Worm (Caenorhabditis elegans) whole organism, L1 larva: ENCODE data around the gene F02C12.3.
A peak's percentile ranks its signal among the peaks of the same experiment; 100 is the strongest.

Experiments
- C34B4.2 ChIP-seq: sonication (generic microtip); optimal IDR thresholded peaks from 2 replicates; lab custom pipeline; 2017; ENCODE audit warnings: mild to moderate bottlenecking, missing genetic modification characterization, missing compliant biosample characterization
- Y116A8C.19 ChIP-seq: sonication (generic microtip); optimal IDR thresholded peaks from 2 replicates; lab custom pipeline; 2016; ENCODE audit warnings: missing compliant biosample characterization, missing genetic modification characterization, borderline replicate concordance
- alr-1 ChIP-seq: fragments of 200-800 bp; sonication (Bioruptor generic); optimal IDR thresholded peaks from 2 replicates; lab custom pipeline; 2018; ENCODE audit warnings: borderline replicate concordance, mild to moderate bottlenecking, missing genetic modification characterization, missing compliant biosample characterization
- blmp-1 ChIP-seq: fragments of 150-350 bp; optimal IDR thresholded peaks from 2 replicates; lab custom pipeline; 2014; ENCODE audit warnings: missing biosample characterization, missing genetic modification characterization
- ceh-63 ChIP-seq: fragments of 200-800 bp; sonication (Bioruptor generic); optimal IDR thresholded peaks from 2 replicates; lab custom pipeline; 2018; ENCODE audit warnings: mild to moderate bottlenecking, missing genetic modification characterization, missing compliant biosample characterization
- ceh-88 ChIP-seq: fragments of 200-800 bp; sonication (Bioruptor generic); IDR thresholded peaks from 2 replicates; pipeline ENCODE4 v1.3.6; 2022; ENCODE audit warnings: missing genetic modification characterization, missing compliant biosample characterization
- ceh-90 ChIP-seq: sonication (generic microtip); optimal IDR thresholded peaks from 2 replicates; lab custom pipeline; 2016; ENCODE audit warnings: missing genetic modification characterization, missing compliant biosample characterization
- ces-1 ChIP-seq: fragments of 150-350 bp; optimal IDR thresholded peaks from 2 replicates; lab custom pipeline; 2014; ENCODE audit warnings: missing biosample characterization, missing genetic modification reagents, missing genetic modification characterization
- efl-1 ChIP-seq, 4 experiments: fragments of 150-350 bp; optimal IDR thresholded peaks in 3 of 4; peaks in 1 of 4; 1 replicate in 1 of 4; 2 replicates in 3 of 4; lab custom pipeline; 2014; ENCODE audit warnings: missing biosample characterization in 2 of 4, missing genetic modification characterization in 2 of 4, missing genetic modification reagents in 2 of 4
- efl-3 ChIP-seq: fragments of 200-800 bp; sonication (Bioruptor generic); optimal IDR thresholded peaks from 2 replicates; lab custom pipeline; 2018; ENCODE audit warnings: mild to moderate bottlenecking, missing genetic modification characterization, missing compliant biosample characterization
- elt-2 ChIP-seq: sonication (generic microtip); optimal IDR thresholded peaks from 2 replicates; lab custom pipeline; 2016; ENCODE audit warnings: missing genetic modification characterization, mild to moderate bottlenecking, inconsistent platforms, missing compliant biosample characterization, missing genetic modification reagents
- elt-3 ChIP-seq, 6 experiments: fragments of 150-350 bp in 1 of 6; sonication (generic microtip); optimal IDR thresholded peaks; 2 replicates each; lab custom pipeline; 2017 to 2018; ENCODE audit warnings: missing biosample characterization in 6 of 6, missing genetic modification characterization in 6 of 6, inconsistent platforms in 1 of 6
- fkh-4 ChIP-seq: sonication (generic microtip); optimal IDR thresholded peaks from 2 replicates; lab custom pipeline; 2016; ENCODE audit warnings: missing compliant biosample characterization, missing genetic modification characterization, borderline replicate concordance
- fkh-8 ChIP-seq: sonication (generic microtip); optimal IDR thresholded peaks from 2 replicates; lab custom pipeline; 2016; ENCODE audit warnings: mild to moderate bottlenecking, missing genetic modification characterization, missing compliant biosample characterization
- grh-1 ChIP-seq: fragments of 200-800 bp; sonication (Bioruptor generic); IDR thresholded peaks from 2 replicates; pipeline ENCODE4 v1.3.6; 2022; ENCODE audit warnings: missing genetic modification reagents, missing genetic modification characterization, missing compliant biosample characterization
- hlh-17 ChIP-seq: fragments of 200-800 bp; sonication (Bioruptor generic); optimal IDR thresholded peaks from 2 replicates; lab custom pipeline; 2018; ENCODE audit warnings: missing genetic modification characterization, mild to moderate bottlenecking, missing compliant biosample characterization, moderate library complexity, borderline replicate concordance
- irx-1 ChIP-seq: sonication (generic microtip); optimal IDR thresholded peaks from 2 replicates; lab custom pipeline; 2016; ENCODE audit warnings: missing genetic modification characterization, missing compliant biosample characterization
- lin-13 ChIP-seq: fragments of 150-350 bp; optimal IDR thresholded peaks from 2 replicates; lab custom pipeline; 2014; ENCODE audit warnings: missing biosample characterization, missing genetic modification reagents, missing genetic modification characterization
- lin-14 ChIP-seq: fragments of 200-800 bp; sonication (Bioruptor generic); optimal IDR thresholded peaks from 2 replicates; lab custom pipeline; 2018; ENCODE audit warnings: mild to moderate bottlenecking, missing genetic modification characterization, moderate library complexity, missing compliant biosample characterization
- lsy-2 ChIP-seq, 2 experiments: fragments of 150-350 bp; optimal IDR thresholded peaks; 2 replicates each; lab custom pipeline; 2014; ENCODE audit warnings: missing biosample characterization in 2 of 2, missing genetic modification characterization in 2 of 2
- mep-1 ChIP-seq: fragments of 150-350 bp; optimal IDR thresholded peaks from 2 replicates; lab custom pipeline; 2014; ENCODE audit warnings: missing biosample characterization, missing genetic modification characterization
- nhr-11 ChIP-seq: fragments of 150-350 bp; optimal IDR thresholded peaks from 2 replicates; lab custom pipeline; 2014; ENCODE audit warnings: missing biosample characterization, missing genetic modification characterization
- nhr-19 ChIP-seq: fragments of 200-800 bp; sonication (Bioruptor generic); conservative IDR thresholded peaks from 2 replicates; pipeline ENCODE4 v1.3.6; 2022; ENCODE audit warnings: missing genetic modification characterization, missing compliant biosample characterization
- nhr-20 ChIP-seq: sonication (generic microtip); optimal IDR thresholded peaks from 2 replicates; lab custom pipeline; 2016; ENCODE audit warnings: mild to moderate bottlenecking, missing genetic modification characterization, missing compliant biosample characterization
- nhr-237 ChIP-seq: fragments of 150-350 bp; optimal IDR thresholded peaks from 2 replicates; lab custom pipeline; 2014; ENCODE audit warnings: missing biosample characterization, missing genetic modification characterization
- nhr-28 ChIP-seq: fragments of 150-350 bp; optimal IDR thresholded peaks from 2 replicates; lab custom pipeline; 2014; ENCODE audit warnings: missing biosample characterization, missing genetic modification characterization
- nhr-71 ChIP-seq: sonication (generic microtip); optimal IDR thresholded peaks from 2 replicates; lab custom pipeline; 2016; ENCODE audit warnings: mild to moderate bottlenecking, missing genetic modification characterization, moderate library complexity, missing compliant biosample characterization
- nhr-76 ChIP-seq: sonication (generic microtip); optimal IDR thresholded peaks from 2 replicates; lab custom pipeline; 2017; ENCODE audit warnings: missing biosample characterization, missing genetic modification characterization
- nhr-85 ChIP-seq: sonication (generic microtip); peaks from one replicate; lab custom pipeline; 2016; ENCODE audit warnings: missing genetic modification characterization, inconsistent platforms, missing compliant biosample characterization
- pag-3 ChIP-seq: sonication (generic microtip); optimal IDR thresholded peaks from 2 replicates; lab custom pipeline; 2017; ENCODE audit warnings: missing genetic modification characterization, mild to moderate bottlenecking, missing compliant biosample characterization, antibody characterized with exemption, borderline replicate concordance; ENCODE audit not compliant: insufficient read depth
- pax-3 ChIP-seq: fragments of 200-800 bp; sonication (Bioruptor generic); optimal IDR thresholded peaks from 2 replicates; lab custom pipeline; 2018; ENCODE audit warnings: mild to moderate bottlenecking, missing genetic modification characterization, moderate library complexity, missing compliant biosample characterization
- pqm-1 ChIP-seq: sonication (generic microtip); optimal IDR thresholded peaks from 3 replicates; lab custom pipeline; 2017; ENCODE audit warnings: missing biosample characterization, missing genetic modification characterization
- rnt-1 ChIP-seq: sonication (generic microtip); optimal IDR thresholded peaks from 2 replicates; lab custom pipeline; 2016; ENCODE audit warnings: mild to moderate bottlenecking, missing genetic modification characterization, moderate library complexity, missing compliant biosample characterization
- snu-23 ChIP-seq: sonication (generic microtip); optimal IDR thresholded peaks from 2 replicates; lab custom pipeline; 2016; ENCODE audit warnings: missing genetic modification characterization, missing compliant biosample characterization
- sox-4 ChIP-seq: sonication (generic microtip); optimal IDR thresholded peaks from 2 replicates; lab custom pipeline; 2016; ENCODE audit warnings: missing genetic modification characterization, missing compliant biosample characterization
- sptf-1 ChIP-seq: fragments of 150-350 bp; optimal IDR thresholded peaks from 2 replicates; lab custom pipeline; 2014; ENCODE audit warnings: missing biosample characterization, missing genetic modification characterization
- tbx-2 ChIP-seq: sonication (generic microtip); optimal IDR thresholded peaks from 2 replicates; lab custom pipeline; 2016; ENCODE audit warnings: missing genetic modification characterization, missing compliant biosample characterization
- tlp-1 ChIP-seq: fragments of 150-350 bp; optimal IDR thresholded peaks from 2 replicates; lab custom pipeline; 2014; ENCODE audit warnings: missing biosample characterization, missing genetic modification characterization
- unc-30 ChIP-seq: sonication (generic microtip); optimal IDR thresholded peaks from 2 replicates; lab custom pipeline; 2017; ENCODE audit warnings: missing biosample characterization, missing genetic modification characterization
- unc-86 ChIP-seq: sonication (generic microtip); optimal IDR thresholded peaks from 2 replicates; lab custom pipeline; 2016; ENCODE audit warnings: missing genetic modification characterization, missing compliant biosample characterization
- vab-15 ChIP-seq: sonication (generic microtip); optimal IDR thresholded peaks from 2 replicates; lab custom pipeline; 2017; ENCODE audit warnings: missing genotype, mild to moderate bottlenecking, missing genetic modification characterization, missing compliant biosample characterization
- ztf-11 ChIP-seq, 2 experiments: sonication (generic microtip); optimal IDR thresholded peaks; 2 replicates each; lab custom pipeline; 2016 to 2017; ENCODE audit warnings: missing genetic modification characterization in 2 of 2, missing biosample characterization in 1 of 2, missing compliant biosample characterization in 1 of 2

F02C12.3 gene

DNA sequence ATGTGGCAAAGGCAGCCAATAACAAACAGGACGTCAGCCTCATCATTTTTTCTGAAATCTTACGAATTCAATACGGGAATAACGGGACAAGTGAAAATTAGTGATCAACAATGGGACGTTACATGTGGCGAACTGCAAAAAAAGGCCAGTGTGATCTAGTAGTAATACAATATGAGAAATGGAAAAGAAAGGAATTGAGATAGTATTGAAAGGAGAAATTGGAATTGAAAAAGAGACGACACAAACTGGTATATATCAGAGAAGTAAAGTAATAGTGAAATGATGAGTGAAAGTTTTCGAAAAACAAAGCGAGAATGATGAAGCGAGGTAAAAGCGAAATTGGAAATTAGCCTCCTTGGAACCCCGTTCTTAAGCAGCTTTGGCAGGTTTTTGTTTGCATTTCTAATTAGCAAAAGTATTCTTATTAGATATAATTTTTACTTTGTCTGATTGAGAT is 9.2 kb upstream of the F02C12.3 start, which contains the start of gene C49F8.3:
Gene C49F8.3 (minus strand): TSS at position 51 of the 457 bp plus-strand sequence.
- TF ChIP-seq pqm-1 (tag; lab: Kevin White, UChicago) = no peak
- no peak for TF ChIP-seq C34B4.2
- TF ChIP-seq rnt-1 (tag; lab: Kevin White, UChicago) = no peak
- TF ChIP-seq elt-3 (tag; optimal IDR thresholded peaks at IDR 0.05; lab: Kevin White, UChicago) = peak in 1 of 6 experiments; percentile 1
- TF ChIP-seq tbx-2 = no peak
- no peak for TF ChIP-seq nhr-76
- TF ChIP-seq lin-14 = peak; percentile 20
- TF ChIP-seq lsy-2 (tag; optimal IDR thresholded peaks at IDR 0.05; lab: Kevin White, UChicago) = no peak
- TF ChIP-seq pax-3 = no peak
- TF ChIP-seq efl-3 (GFP tag; lab: Kevin White, UChicago) = no peak
- peak; percentile 21 for TF ChIP-seq nhr-71 (tag; lab: Kevin White, UChicago)
- no peak for TF ChIP-seq ceh-88 (GFP tag; lab: Robert Waterston, UW)
- peak; percentile 87 for TF ChIP-seq blmp-1 (tag; lab: Kevin White, UChicago)
- no peak for TF ChIP-seq ceh-90 (tag; lab: Kevin White, UChicago)

DNA sequence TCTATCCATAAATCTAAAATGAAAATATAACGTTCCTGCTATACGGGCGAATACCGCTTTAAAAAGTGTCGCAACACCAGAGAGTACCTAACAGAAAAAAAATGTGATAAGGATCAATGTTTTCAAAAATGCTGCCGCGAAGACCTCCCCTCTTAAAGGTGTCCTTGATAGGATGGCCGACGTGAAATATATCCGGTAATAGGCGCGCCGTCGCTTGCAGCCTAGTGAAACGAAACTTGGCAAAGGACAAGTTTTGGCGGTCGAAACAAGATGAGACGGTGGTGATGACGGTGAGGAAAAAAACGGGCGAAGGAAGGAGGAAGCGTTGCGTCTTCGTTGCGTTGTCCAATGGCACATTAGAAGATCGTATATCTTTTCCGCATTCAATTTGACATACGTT is 7.9 kb upstream of the F02C12.3 start:
- TF ChIP-seq mep-1 (tag; lab: Kevin White, UChicago) = peak; percentile 7
- no peak for TF ChIP-seq hlh-17
- peak in 2 of 6 experiments; percentile 8 to 58 for TF ChIP-seq elt-3 (tag; optimal IDR thresholded peaks at IDR 0.05; lab: Kevin White, UChicago)
- no peak for TF ChIP-seq ztf-11 (tag; optimal IDR thresholded peaks at IDR 0.05; lab: Kevin White, UChicago)
- no peak for TF ChIP-seq elt-2 (tag; lab: Kevin White, UChicago)
- no peak for TF ChIP-seq unc-30 (tag; lab: Kevin White, UChicago)
- no peak for TF ChIP-seq nhr-11 (tag; lab: Kevin White, UChicago)
- peak; percentile 43 for TF ChIP-seq nhr-20
- TF ChIP-seq lin-13 (GFP tag; lab: Kevin White, UChicago) = no peak
- TF ChIP-seq nhr-85 (tag; lab: Kevin White, UChicago) = peak; percentile 89
- TF ChIP-seq snu-23 (GFP tag; lab: Kevin White, UChicago) = peak; percentile 40
- TF ChIP-seq unc-86 (tag; lab: Kevin White, UChicago) = no peak
- no peak for TF ChIP-seq tlp-1
- TF ChIP-seq sox-4 = no peak
- peak; percentile 67 for TF ChIP-seq blmp-1 (tag; lab: Kevin White, UChicago)
- TF ChIP-seq grh-1 (GFP tag; lab: Robert Waterston, UW) = peak; percentile 25; the same call in 1 of the 2 replicates
- no peak for TF ChIP-seq ceh-63 (GFP tag; lab: Kevin White, UChicago)
- no peak for TF ChIP-seq ces-1 (GFP tag; lab: Kevin White, UChicago)
- peak; percentile 77 for TF ChIP-seq lin-14
- no peak for TF ChIP-seq nhr-76
- peak; percentile 22 for TF ChIP-seq nhr-71 (tag; lab: Kevin White, UChicago)
- TF ChIP-seq C34B4.2 = no peak
- TF ChIP-seq pag-3 (tag; lab: Kevin White, UChicago) = peak; percentile 38
- TF ChIP-seq nhr-19 (GFP tag; lab: Robert Waterston, UW) = 0 out of 2 replicates have a peak, but pooled peaks have one; percentile 28

DNA sequence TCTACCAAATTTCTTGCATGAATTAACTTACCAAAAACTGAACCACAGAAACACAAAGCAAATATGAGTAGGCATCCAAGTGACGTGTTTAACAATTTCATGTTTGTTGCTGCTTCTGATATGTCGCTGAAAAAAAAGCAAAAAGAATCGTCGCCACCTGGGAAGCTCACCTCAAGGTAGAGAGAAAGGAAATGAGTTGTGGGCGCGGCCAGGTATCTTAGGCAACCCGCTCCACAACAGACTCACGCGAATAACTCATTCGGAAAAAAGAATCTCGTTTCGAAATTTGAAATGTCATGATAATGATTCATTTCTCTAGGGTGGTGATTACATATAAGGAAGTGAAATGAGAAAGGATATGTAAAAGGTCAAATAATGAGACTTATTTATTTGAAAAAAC is 1.8 kb upstream of the F02C12.3 start, which contains the start of gene irld-2:
Gene irld-2 (minus strand): TSS at position 101 of the 400 bp plus-strand sequence.
- TF ChIP-seq nhr-237 (tag; lab: Kevin White, UChicago) = no peak
- no peak for TF ChIP-seq irx-1 (tag; lab: Kevin White, UChicago)
- no peak for TF ChIP-seq sptf-1 (tag; lab: Kevin White, UChicago)
- no peak for TF ChIP-seq ztf-11 (tag; optimal IDR thresholded peaks at IDR 0.05; lab: Kevin White, UChicago)
- TF ChIP-seq nhr-20 = no peak
- TF ChIP-seq nhr-28 = no peak
- no peak for TF ChIP-seq fkh-4 (tag; lab: Kevin White, UChicago)
- TF ChIP-seq vab-15 (tag; lab: Kevin White, UChicago) = no peak
- TF ChIP-seq alr-1 (tag; lab: Kevin White, UChicago) = no peak
- no peak for TF ChIP-seq efl-1 (optimal IDR thresholded peaks at IDR 0.05; lab: Kevin White, UChicago)
- TF ChIP-seq efl-1 (GFP tag; optimal IDR thresholded peaks at IDR 0.05 in 1 of 2; lab: Kevin White, UChicago) = peak in 1 of 2 experiments; percentile 70
- TF ChIP-seq lsy-2 (tag; optimal IDR thresholded peaks at IDR 0.05; lab: Kevin White, UChicago) = no peak
- TF ChIP-seq mep-1 (tag; lab: Kevin White, UChicago) = no peak
- TF ChIP-seq Y116A8C.19 (tag; lab: Kevin White, UChicago) = no peak
- TF ChIP-seq fkh-8 (tag; lab: Kevin White, UChicago) = peak; percentile 45
